Worm (Caenorhabditis elegans): ENCODE measurements around the gene npr-36.

ce11 chrX:17352098-17352497 is 7.5 kb upstream of the npr-36 start:
- TF ChIP-seq ama-1 (optimal IDR thresholded peaks at IDR 0.05) (no peak), tbx-37 (GFP tag; conservative IDR thresholded peaks at IDR 0.05) (no peak), tra-4 (tag; optimal IDR thresholded peaks at IDR 0.05) (no peak)

Measured in whole organism, early embryonic.